Worm (Caenorhabditis elegans) whole organism, L4/young adult: Measurements from ENCODE around the gene F42G2.7.

ENCODE experiments used
- W03F9.2 ChIP-seq: fragments of 150-350 bp; optimal IDR thresholded peaks from 2 replicates; lab custom pipeline; 2014; ENCODE audit warnings: missing biosample characterization, missing genetic modification characterization
- dao-5 ChIP-seq: sonication (generic microtip); optimal IDR thresholded peaks from 2 replicates; lab custom pipeline; 2016; ENCODE audit warnings: missing genotype, missing genetic modification characterization, moderate library complexity, missing compliant biosample characterization

DNA sequence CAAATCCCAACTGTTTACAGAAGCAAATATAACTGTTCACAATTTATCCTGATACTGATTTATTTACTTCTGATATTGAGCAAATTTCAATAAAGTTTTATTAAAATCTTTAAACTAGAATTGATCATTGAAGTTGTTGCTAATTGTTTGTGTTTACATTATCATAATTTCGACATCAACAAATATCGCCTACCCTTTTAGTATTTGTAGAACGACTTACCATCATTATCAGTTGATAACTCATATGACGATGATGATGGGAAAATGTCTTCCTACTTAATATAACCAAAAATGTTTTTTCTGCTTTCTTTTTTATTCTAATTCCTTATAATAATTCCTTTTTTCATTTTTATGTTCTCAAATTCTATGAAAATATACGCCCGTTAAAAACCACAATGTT is 2.7 kb downstream of the F42G2.7 start:
- TF ChIP-seq W03F9.2 (tag; lab: Kevin White, UChicago) = no peak
- no peak for TF ChIP-seq dao-5 (tag; lab: Kevin White, UChicago)
